Fruit fly (Drosophila melanogaster): ENCODE results near the gene emc.

The emc gene

dm6 chr3L:722386-722785 is 26.8 kb upstream of the emc start (continued):
- TF ChIP-seq nmo (GFP tag; optimal IDR thresholded peaks at IDR 0.05) (no peak), lov (optimal IDR thresholded peaks at IDR 0.05) (no peak), lov (GFP tag; IDR thresholded peaks at IDR 0.05) (0 out of 3 replicates have a peak, but pooled peaks have one; percentile 51), CG31224 (GFP tag; IDR thresholded peaks at IDR 0.05) (peak; percentile 32; the same call in 1 of the 2 replicates), Adf1 (GFP tag; IDR thresholded peaks at IDR 0.05) (no peak), CG4820 (GFP tag; optimal IDR thresholded peaks at IDR 0.05) (peak; percentile 5), H2.0 (GFP tag; IDR thresholded peaks at IDR 0.05) (peak; percentile 37), al (GFP tag; IDR thresholded peaks at IDR 0.05) (0 out of 2 replicates have a peak, but pooled peaks have one; percentile 19), CG6791 (GFP tag; IDR thresholded peaks at IDR 0.05; ENCODE audit: partially characterized antibody) (no peak), E2f1 (GFP tag; IDR thresholded peaks at IDR 0.05) (peak; percentile 26; the same call in 1 of the 2 replicates), unpg (GFP tag; optimal IDR thresholded peaks at IDR 0.05) (peak; percentile 13), zfh2 (GFP tag; optimal IDR thresholded peaks at IDR 0.05) (peak; percentile 23), gsb-n (tag; optimal IDR thresholded peaks at IDR 0.05) (no peak), mam (GFP tag; optimal IDR thresholded peaks at IDR 0.05) (peak; percentile 7), CG2120 (GFP tag; optimal IDR thresholded peaks at IDR 0.05) (peak; percentile 3), lmd (GFP tag; IDR thresholded peaks at IDR 0.05) (peak; percentile 50), CG10366 (GFP tag; IDR thresholded peaks at IDR 0.05) (peak; percentile 55), CG16813 (GFP tag; IDR thresholded peaks at IDR 0.05; ENCODE audit: partially characterized antibody) (peak; percentile 57; the same call in 2 of the 3 replicates), CG10431 (GFP tag; optimal IDR thresholded peaks at IDR 0.05) (no peak), hkb (optimal IDR thresholded peaks at IDR 0.05) (no peak), hkb (GFP tag; IDR thresholded peaks at IDR 0.05) (peak; percentile 41; the same call in 1 of the 2 replicates), CG9932 (GFP tag; IDR thresholded peaks at IDR 0.05) (peak; percentile 43; the same call in 1 of the 2 replicates), Ada2b (GFP tag; IDR thresholded peaks at IDR 0.05) (peak; percentile 50), CG14050 (GFP tag; IDR thresholded peaks at IDR 0.05) (peak; percentile 26; the same call in 1 of the 3 replicates), ase (GFP tag; IDR thresholded peaks at IDR 0.05) (no peak), zfh1 (GFP tag; IDR thresholded peaks at IDR 0.05) (peak; percentile 54; the same call in 1 of the 3 replicates), CG10147 (GFP tag; optimal IDR thresholded peaks at IDR 0.05) (no peak), Sox102F (GFP tag; optimal IDR thresholded peaks at IDR 0.05) (peak; percentile 10), H15 (GFP tag; IDR thresholded peaks at IDR 0.05) (peak; percentile 36; the same call in 1 of the 3 replicates), dati (GFP tag; IDR thresholded peaks at IDR 0.05) (peak; percentile 36; the same call in 1 of the 2 replicates), dysf (GFP tag; IDR thresholded peaks at IDR 0.05) (peak; percentile 62; the same call in 2 of the 3 replicates), Atf6 (GFP tag; IDR thresholded peaks at IDR 0.05) (peak; percentile 42; the same call in 1 of the 2 replicates), ranshi (GFP tag; IDR thresholded peaks at IDR 0.05) (0 out of 2 replicates have a peak, but pooled peaks have one; percentile 27), Ptx1 (GFP tag; IDR thresholded peaks at IDR 0.05) (peak; percentile 70), ind (GFP tag; optimal IDR thresholded peaks at IDR 0.05) (peak; percentile 14), ttk (GFP tag; IDR thresholded peaks at IDR 0.05) (peak; percentile 65), CG7963 (GFP tag; IDR thresholded peaks at IDR 0.05; ENCODE audit: partially characterized antibody) (no peak), grau (tag; optimal IDR thresholded peaks at IDR 0.05) (peak; percentile 27), CG2875 (GFP tag; optimal IDR thresholded peaks at IDR 0.05) (no peak), amos (GFP tag; IDR thresholded peaks at IDR 0.05; ENCODE audit: partially characterized antibody) (no peak), Med (GFP tag) (peak; percentile 70), gem (tag; optimal IDR thresholded peaks at IDR 0.05) (peak; percentile 21), CG18262 (tag; optimal IDR thresholded peaks at IDR 0.05) (no peak), Gug (GFP tag; IDR thresholded peaks at IDR 0.05) (peak; percentile 54; the same call in 3 of the 4 replicates), sob (GFP tag; IDR thresholded peaks at IDR 0.05) (peak; percentile 49; the same call in 1 of the 2 replicates), CG1603 (tag; optimal IDR thresholded peaks at IDR 0.05) (peak; percentile 28), sqz (GFP tag; optimal IDR thresholded peaks at IDR 0.05) (peak; percentile 24), slbo (GFP tag; IDR thresholded peaks at IDR 0.05) (peak; percentile 45; the same call in 1 of the 2 replicates), CG11247 (GFP tag; IDR thresholded peaks at IDR 0.05) (0 out of 2 replicates have a peak, but pooled peaks have one; percentile 9), CG13424 (tag; optimal IDR thresholded peaks at IDR 0.05) (peak; percentile 31)
